Fruit fly (Drosophila melanogaster) whole organism, embryonic: ENCODE results near the gene Ire1.

Source experiments
- Asciz ChIP-seq: fragments of 200-800 bp; sonication (Bioruptor generic); optimal IDR thresholded peaks from 2 replicates; lab custom pipeline; 2017; ENCODE audit warnings: missing biosample characterization, mild to moderate bottlenecking, missing genetic modification characterization, missing genetic modification reagents
- B-H1 ChIP-seq: fragments of 200-800 bp; sonication (Bioruptor generic); IDR thresholded peaks from 3 replicates; pipeline ENCODE4 v1.3.6; 2022; ENCODE audit warnings: missing biosample characterization, missing genetic modification characterization
- Bteb2 ChIP-seq: fragments of 200-800 bp; sonication (Bioruptor generic); optimal IDR thresholded peaks from 2 replicates; lab custom pipeline; 2016; ENCODE audit warnings: missing biosample characterization, missing genetic modification characterization
- CG10209 ChIP-seq: fragments of 200-800 bp; sonication (Bioruptor generic); optimal IDR thresholded peaks from 3 replicates; lab custom pipeline; 2017; ENCODE audit warnings: missing biosample characterization, mild to moderate bottlenecking, missing genetic modification characterization, missing genetic modification reagents
- CG10267 ChIP-seq: fragments of 200-800 bp; sonication (Bioruptor generic); optimal IDR thresholded peaks from 2 replicates; lab custom pipeline; 2018; ENCODE audit warnings: missing biosample characterization, mild to moderate bottlenecking, missing genetic modification characterization, moderate library complexity
- CG13775 ChIP-seq: fragments of 200-800 bp; sonication (Bioruptor generic); optimal IDR thresholded peaks from 3 replicates; lab custom pipeline; 2017; ENCODE audit warnings: missing biosample characterization, mild to moderate bottlenecking, missing genetic modification characterization
- CG15269 ChIP-seq: fragments of 200-800 bp; sonication (Bioruptor generic); optimal IDR thresholded peaks from 2 replicates; lab custom pipeline; 2018; ENCODE audit warnings: missing biosample characterization, mild to moderate bottlenecking, missing genetic modification characterization, moderate library complexity
- CG15696 ChIP-seq: fragments of 200-800 bp; sonication (Bioruptor generic); optimal IDR thresholded peaks from 2 replicates; lab custom pipeline; 2019; ENCODE audit warnings: missing biosample characterization, mild to moderate bottlenecking, missing genetic modification characterization, moderate library complexity
- CG1603 ChIP-seq: fragments of 200-800 bp; sonication (Bioruptor generic); optimal IDR thresholded peaks from 2 replicates; lab custom pipeline; 2019; ENCODE audit warnings: missing biosample characterization, mild to moderate bottlenecking, missing genetic modification characterization, moderate library complexity
- CG17186 ChIP-seq: fragments of 200-800 bp; sonication (Bioruptor generic); optimal IDR thresholded peaks from 3 replicates; lab custom pipeline; 2017; ENCODE audit warnings: missing biosample characterization, missing genetic modification reagents, missing genetic modification characterization
- CG4730 ChIP-seq: fragments of 200-800 bp; sonication (Bioruptor generic); IDR thresholded peaks from 2 replicates; pipeline ENCODE4 v1.3.6; 2022; ENCODE audit warnings: missing biosample characterization, missing genetic modification characterization
- CG6175 ChIP-seq: fragments of 200-800 bp; sonication (Bioruptor generic); IDR thresholded peaks from 3 replicates; pipeline ENCODE4 v1.3.6; 2022; ENCODE audit warnings: missing biosample characterization, missing genetic modification characterization
- CG6654 ChIP-seq: fragments of 200-800 bp; sonication (Bioruptor generic); optimal IDR thresholded peaks from 2 replicates; lab custom pipeline; 2017; ENCODE audit warnings: missing biosample characterization, mild to moderate bottlenecking, missing genetic modification characterization
- CG6689 ChIP-seq: fragments of 200-800 bp; sonication (Bioruptor generic); IDR thresholded peaks from 2 replicates; pipeline ENCODE4 v1.3.6; 2022; ENCODE audit warnings: missing biosample characterization, missing genetic modification characterization
- CG7786 ChIP-seq: fragments of 200-800 bp; sonication (Bioruptor generic); optimal IDR thresholded peaks from 2 replicates; lab custom pipeline; 2016; ENCODE audit warnings: missing biosample characterization, missing genetic modification characterization
- CG7928 ChIP-seq: fragments of 200-800 bp; sonication (Bioruptor generic); optimal IDR thresholded peaks from 2 replicates; lab custom pipeline; 2017; ENCODE audit warnings: missing biosample characterization, mild to moderate bottlenecking, missing genetic modification characterization
- CG7987 ChIP-seq: fragments of 200-800 bp; sonication (Bioruptor generic); optimal IDR thresholded peaks from 2 replicates; lab custom pipeline; 2018; ENCODE audit warnings: missing biosample characterization, mild to moderate bottlenecking, missing genetic modification characterization, moderate library complexity
- CG9817 ChIP-seq: fragments of 200-800 bp; sonication (Bioruptor generic); optimal IDR thresholded peaks from 2 replicates; lab custom pipeline; 2018; ENCODE audit warnings: missing biosample characterization, mild to moderate bottlenecking, missing genetic modification characterization, moderate library complexity
- CoRest ChIP-seq: fragments of 200-800 bp; sonication (Bioruptor generic); optimal IDR thresholded peaks from 3 replicates; lab custom pipeline; 2018; ENCODE audit warnings: missing biosample characterization, mild to moderate bottlenecking, missing genetic modification characterization, moderate library complexity
- Doc3 ChIP-seq: fragments of 200-800 bp; sonication (Bioruptor generic); IDR thresholded peaks from 3 replicates; pipeline ENCODE4 v1.3.6; 2022; ENCODE audit warnings: missing biosample characterization, missing genetic modification characterization; ENCODE audit not compliant: partially characterized antibody
- Drgx ChIP-seq: fragments of 200-800 bp; sonication (Bioruptor generic); IDR thresholded peaks from 2 replicates; pipeline ENCODE4 v1.3.6; 2022; ENCODE audit warnings: missing biosample characterization, missing genetic modification characterization
- Ets65A ChIP-seq: fragments of 200-800 bp; sonication (Bioruptor generic); peaks from one replicate; lab custom pipeline; 2016; ENCODE audit warnings: missing biosample characterization, missing genetic modification characterization
- Gug ChIP-seq: fragments of 200-800 bp; sonication (Bioruptor generic); IDR thresholded peaks from 4 replicates; pipeline ENCODE4 v1.3.6; 2022; ENCODE audit warnings: missing biosample characterization, missing genetic modification characterization
- Hmr ChIP-seq: fragments of 200-800 bp; sonication (Bioruptor generic); optimal IDR thresholded peaks from 3 replicates; lab custom pipeline; 2017; ENCODE audit warnings: mild to moderate bottlenecking, missing biosample characterization, missing genetic modification reagents, missing genetic modification characterization
- Lim3 ChIP-seq: fragments of 200-800 bp; sonication (Bioruptor generic); IDR thresholded peaks from 2 replicates; pipeline ENCODE4 v1.3.6; 2022; ENCODE audit warnings: missing biosample characterization, missing genetic modification characterization
- Max ChIP-seq: fragments of 200-800 bp; sonication (Bioruptor generic); optimal IDR thresholded peaks from 2 replicates; lab custom pipeline; 2016; ENCODE audit warnings: missing biosample characterization, mild to moderate bottlenecking, missing genetic modification characterization
- Opbp ChIP-seq: fragments of 200-800 bp; sonication (Bioruptor generic); IDR thresholded peaks from 3 replicates; pipeline ENCODE4 v1.3.6; 2022; ENCODE audit warnings: missing biosample characterization, missing genetic modification characterization; ENCODE audit not compliant: partially characterized antibody
- Rfx ChIP-seq: fragments of 200-800 bp; sonication (Bioruptor generic); IDR thresholded peaks from 2 replicates; pipeline ENCODE4 v1.3.6; 2022; ENCODE audit warnings: missing biosample characterization, missing genetic modification characterization
- Scr ChIP-seq: fragments of 200-800 bp; sonication (Bioruptor generic); IDR thresholded peaks from 2 replicates; pipeline ENCODE4 v1.3.6; 2022; ENCODE audit warnings: missing biosample characterization, missing genetic modification characterization; ENCODE audit not compliant: partially characterized antibody
- Sry-δ ChIP-seq: fragments of 200-800 bp; sonication (Bioruptor generic); optimal IDR thresholded peaks from 2 replicates; lab custom pipeline; 2016; ENCODE audit warnings: missing biosample characterization, missing genetic modification characterization
- aop ChIP-seq: fragments of 200-800 bp; sonication (Bioruptor generic); IDR thresholded peaks from 2 replicates; pipeline ENCODE4 v1.3.6; 2022; ENCODE audit warnings: missing biosample characterization, missing genetic modification characterization
- cato ChIP-seq: fragments of 200-800 bp; sonication (Bioruptor generic); optimal IDR thresholded peaks from 2 replicates; lab custom pipeline; 2016; ENCODE audit warnings: missing biosample characterization, missing genetic modification characterization, borderline replicate concordance
- cg ChIP-seq: fragments of 200-800 bp; sonication (Bioruptor generic); optimal IDR thresholded peaks from 3 replicates; lab custom pipeline; 2019; ENCODE audit warnings: missing biosample characterization, mild to moderate bottlenecking, missing genetic modification characterization, moderate library complexity
- chn ChIP-seq: fragments of 200-800 bp; sonication (Bioruptor generic); optimal IDR thresholded peaks from 2 replicates; lab custom pipeline; 2016; ENCODE audit warnings: missing biosample characterization, missing genetic modification characterization
- cwo ChIP-seq: fragments of 200-800 bp; sonication (Bioruptor generic); optimal IDR thresholded peaks from 3 replicates; lab custom pipeline; 2017; ENCODE audit warnings: missing biosample characterization, missing genetic modification characterization, mild to moderate bottlenecking, moderate library complexity, missing genetic modification reagents
- dan ChIP-seq: fragments of 200-800 bp; sonication (Bioruptor generic); IDR thresholded peaks from 2 replicates; pipeline ENCODE4 v1.3.6; 2022; ENCODE audit warnings: missing biosample characterization, missing genetic modification characterization
- dmrt99B ChIP-seq: fragments of 200-800 bp; sonication (Bioruptor generic); optimal IDR thresholded peaks from 2 replicates; lab custom pipeline; 2018; ENCODE audit warnings: missing biosample characterization, mild to moderate bottlenecking, missing genetic modification characterization, moderate library complexity
- ftz-f1 ChIP-seq: fragments of 200-800 bp; sonication (Bioruptor generic); optimal IDR thresholded peaks from 2 replicates; lab custom pipeline; 2016; ENCODE audit warnings: missing biosample characterization, missing genetic modification characterization
- gcm ChIP-seq: fragments of 200-800 bp; sonication (Bioruptor generic); optimal IDR thresholded peaks from 2 replicates; lab custom pipeline; 2019; ENCODE audit warnings: missing biosample characterization, mild to moderate bottlenecking, missing genetic modification characterization, moderate library complexity
- hkb ChIP-seq, 2 experiments: fragments of 200-800 bp in 1 of 2; fragments of >200 bp in 1 of 2; sonication (Bioruptor generic) in 1 of 2; IDR thresholded peaks in 1 of 2; optimal IDR thresholded peaks in 1 of 2; 2 replicates each; pipeline versions ENCODE4 v1.3.6 to Lab custom; 2017 to 2022; ENCODE audit warnings: missing biosample characterization in 1 of 2, missing genetic modification characterization in 1 of 2
- klu ChIP-seq: fragments of 200-800 bp; sonication (Bioruptor generic); IDR thresholded peaks from 2 replicates; pipeline ENCODE4 v1.3.6; 2022; ENCODE audit warnings: missing biosample characterization, missing genetic modification characterization
- knrl ChIP-seq: fragments of 200-800 bp; sonication (Bioruptor generic); IDR thresholded peaks from 3 replicates; pipeline ENCODE4 v1.3.6; 2022; ENCODE audit warnings: missing biosample characterization, missing genetic modification characterization; ENCODE audit not compliant: partially characterized antibody
- row ChIP-seq: fragments of 200-800 bp; sonication (Bioruptor generic); IDR thresholded peaks from 3 replicates; pipeline ENCODE4 v1.3.6; 2022; ENCODE audit warnings: missing biosample characterization, missing genetic modification characterization
- salm ChIP-seq: fragments of 200-800 bp; sonication (Bioruptor generic); optimal IDR thresholded peaks from 2 replicates; lab custom pipeline; 2018; ENCODE audit warnings: missing biosample characterization, mild to moderate bottlenecking, missing genetic modification characterization
- tgo ChIP-seq: fragments of 200-800 bp; sonication (Bioruptor generic); IDR thresholded peaks from 3 replicates; pipeline ENCODE4 v1.3.6; 2022; ENCODE audit warnings: missing biosample characterization, missing genetic modification characterization
- twi ChIP-seq: fragments of 200-800 bp; optimal IDR thresholded peaks from 2 replicates; lab custom pipeline; 2019; ENCODE audit warnings: missing biosample characterization, mild to moderate bottlenecking, missing genetic modification characterization, moderate library complexity
- z ChIP-seq: fragments of 200-800 bp; sonication (Bioruptor generic); IDR thresholded peaks from 3 replicates; pipeline ENCODE4 v1.3.6; 2022; ENCODE audit warnings: missing biosample characterization, missing genetic modification characterization
- zen2 ChIP-seq: fragments of 200-800 bp; sonication (Bioruptor generic); IDR thresholded peaks from 3 replicates; pipeline ENCODE4 v1.3.6; 2022; ENCODE audit warnings: missing biosample characterization, missing genetic modification characterization; ENCODE audit not compliant: partially characterized antibody

Gene Ire1

DNA sequence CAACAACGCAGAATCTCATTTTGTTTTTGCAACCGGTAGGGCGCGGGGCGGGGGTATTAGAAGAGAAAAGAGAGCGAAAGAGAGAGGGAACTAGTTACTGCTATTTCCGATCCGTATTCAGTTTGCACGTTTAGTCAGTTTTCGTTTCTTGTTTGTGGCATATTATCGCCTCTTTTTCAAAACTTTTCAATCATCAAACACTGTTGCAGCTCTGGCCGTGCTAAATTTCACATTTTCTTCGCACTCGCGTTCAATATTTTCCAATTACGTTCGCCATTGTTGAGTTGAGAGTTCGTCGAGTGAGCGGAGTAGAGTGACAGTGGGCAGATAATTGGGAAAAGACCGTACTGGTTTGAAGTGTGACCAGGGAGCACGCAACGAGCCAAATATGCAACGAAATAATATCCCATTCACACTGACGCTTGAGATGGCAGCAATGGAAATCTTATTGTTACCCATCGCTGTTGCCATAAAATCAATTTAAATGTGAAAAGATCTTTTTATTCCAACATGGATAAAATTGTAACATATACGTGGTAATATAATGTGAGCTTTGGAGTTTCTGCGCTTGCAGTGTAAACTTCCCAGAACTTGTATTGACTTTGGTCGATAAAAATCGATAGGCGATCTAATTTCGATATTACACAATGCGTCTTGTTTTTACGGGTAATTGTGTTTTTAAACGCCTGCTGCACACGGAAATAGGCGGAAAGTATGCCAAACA, at the start of gene Ire1, which contains the start of gene Mrm2 (continued):
- no peak for TF ChIP-seq zen2 (GFP tag; lab: Robert Waterston, UW)
- 0 out of 3 replicates have a peak, but pooled peaks have one; percentile 26 for TF ChIP-seq z (GFP tag; lab: Robert Waterston, UW)
- 0 out of 3 replicates have a peak, but pooled peaks have one; percentile 38 for TF ChIP-seq B-H1 (GFP tag; lab: Robert Waterston, UW)
- peak; percentile 94 for TF ChIP-seq CG1603 (tag; lab: Kevin White, UChicago)
- peak; percentile 88 for TF ChIP-seq CG17186 (GFP tag; lab: Kevin White, UChicago)
- TF ChIP-seq Bteb2, result peak; percentile 86
- peak; percentile 79 for TF ChIP-seq CG15269
- TF ChIP-seq CG7987 (GFP tag; lab: Kevin White, UChicago), result no peak
- peak; percentile 84 for TF ChIP-seq CG13775
- peak; percentile 86 for TF ChIP-seq CG7786 (GFP tag; lab: Kevin White, UChicago)
- TF ChIP-seq Drgx, result peak; percentile 42; the same call in 1 of the 2 replicates
- no peak for TF ChIP-seq CG6175 (GFP tag; lab: Robert Waterston, UW)
- peak; percentile 17 for TF ChIP-seq gcm
- TF ChIP-seq chn, result peak; percentile 81
- peak; percentile 41 for TF ChIP-seq CG7928
- peak; percentile 71 for TF ChIP-seq twi
- TF ChIP-seq Gug (GFP tag; lab: Robert Waterston, UW), result peak; percentile 88
- peak; percentile 79 for TF ChIP-seq CG15696 (tag; lab: Kevin White, UChicago)
- TF ChIP-seq Scr (GFP tag; lab: Robert Waterston, UW), result peak; percentile 79
- no peak for TF ChIP-seq aop (GFP tag; lab: Robert Waterston, UW)
- TF ChIP-seq Asciz (GFP tag; lab: Kevin White, UChicago), result no peak
- peak; percentile 71 for TF ChIP-seq dmrt99B
- TF ChIP-seq cg (GFP tag; lab: Kevin White, UChicago), result no peak
- peak; percentile 91 for TF ChIP-seq Sry-δ (GFP tag; lab: Kevin White, UChicago)
- TF ChIP-seq row (GFP tag; lab: Robert Waterston, UW), result peak; percentile 96
- TF ChIP-seq tgo (GFP tag; lab: Robert Waterston, UW), result peak; percentile 74
- TF ChIP-seq CG9817 (tag; lab: Kevin White, UChicago), result peak; percentile 90
- peak; percentile 99 for TF ChIP-seq Ets65A (GFP tag; lab: Kevin White, UChicago)
- TF ChIP-seq ftz-f1 (GFP tag; lab: Kevin White, UChicago), result no peak
- TF ChIP-seq dan, result 0 out of 2 replicates have a peak, but pooled peaks have one; percentile 30
- TF ChIP-seq hkb (optimal IDR thresholded peaks at IDR 0.05; lab: Kevin White, UChicago), result peak; percentile 91
- TF ChIP-seq hkb (GFP tag; IDR thresholded peaks at IDR 0.05; lab: Robert Waterston, UW), result no peak
- peak; percentile 53 for TF ChIP-seq cwo (GFP tag; lab: Kevin White, UChicago)
- peak; percentile 63 for TF ChIP-seq Max
- peak; percentile 49 for TF ChIP-seq cato (GFP tag; lab: Kevin White, UChicago)
- TF ChIP-seq Lim3 (GFP tag; lab: Robert Waterston, UW), result no peak
- TF ChIP-seq klu (GFP tag; lab: Robert Waterston, UW), result peak; percentile 74
- peak; percentile 78 for TF ChIP-seq CG10267 (tag; lab: Kevin White, UChicago)
- TF ChIP-seq CG10209 (GFP tag; lab: Kevin White, UChicago), result peak; percentile 67
- peak; percentile 8 for TF ChIP-seq CG6654 (GFP tag; lab: Kevin White, UChicago)
- peak; percentile 87 for TF ChIP-seq CoRest (tag; lab: Kevin White, UChicago)
- peak; percentile 90 for TF ChIP-seq Rfx (GFP tag; lab: Robert Waterston, UW)
- TF ChIP-seq knrl (GFP tag; lab: Robert Waterston, UW), result peak; percentile 85
- peak; percentile 60 for TF ChIP-seq CG4730
- TF ChIP-seq Doc3 (GFP tag; lab: Robert Waterston, UW), result peak; percentile 62
- TF ChIP-seq Opbp (GFP tag; lab: Robert Waterston, UW), result peak; percentile 50; the same call in 2 of the 3 replicates
- TF ChIP-seq salm (tag; lab: Kevin White, UChicago), result peak; percentile 21
- peak; percentile 81 for TF ChIP-seq CG6689 (GFP tag; lab: Robert Waterston, UW)
- TF ChIP-seq Hmr, result peak; percentile 77
